Fruit fly (Drosophila melanogaster) whole organism, wandering third instar larva: Measurements from ENCODE around the gene Gr32a.

Experiments used
- Abd-B ChIP-seq: fragments of >200 bp; optimal IDR thresholded peaks from 2 replicates; lab custom pipeline; 2017; ENCODE audit warnings: missing biosample characterization, missing genetic modification characterization
- CG9705 ChIP-seq: fragments of 200-800 bp; sonication (Bioruptor generic); optimal IDR thresholded peaks from 2 replicates; lab custom pipeline; 2018; ENCODE audit warnings: missing biosample characterization, mild to moderate bottlenecking, missing genetic modification characterization
- Hr78 ChIP-seq: fragments of >200 bp; optimal IDR thresholded peaks from 2 replicates; lab custom pipeline; 2017; ENCODE audit warnings: missing biosample characterization, missing genetic modification characterization
- Mio ChIP-seq: sonication (Bioruptor generic); optimal IDR thresholded peaks from 2 replicates; lab custom pipeline; 2016; ENCODE audit warnings: missing biosample characterization, missing genetic modification characterization
- OdsH ChIP-seq: fragments of 200-800 bp; sonication (Bioruptor generic); optimal IDR thresholded peaks from 2 replicates; lab custom pipeline; 2016; ENCODE audit warnings: missing biosample characterization, mild to moderate bottlenecking, missing genetic modification characterization
- brk ChIP-seq: fragments of 200-800 bp; sonication (Bioruptor generic); optimal IDR thresholded peaks from 2 replicates; lab custom pipeline; 2016; ENCODE audit warnings: missing biosample characterization, mild to moderate bottlenecking, missing genetic modification characterization
- fru ChIP-seq: fragments of 200-800 bp; sonication (Bioruptor generic); optimal IDR thresholded peaks from 3 replicates; lab custom pipeline; 2016; ENCODE audit warnings: missing biosample characterization, mild to moderate bottlenecking, missing genetic modification characterization
- h ChIP-seq: fragments of 200-800 bp; sonication (Bioruptor generic); optimal IDR thresholded peaks from 3 replicates; lab custom pipeline; 2016; ENCODE audit warnings: missing biosample characterization, mild to moderate bottlenecking, missing genetic modification characterization

DNA sequence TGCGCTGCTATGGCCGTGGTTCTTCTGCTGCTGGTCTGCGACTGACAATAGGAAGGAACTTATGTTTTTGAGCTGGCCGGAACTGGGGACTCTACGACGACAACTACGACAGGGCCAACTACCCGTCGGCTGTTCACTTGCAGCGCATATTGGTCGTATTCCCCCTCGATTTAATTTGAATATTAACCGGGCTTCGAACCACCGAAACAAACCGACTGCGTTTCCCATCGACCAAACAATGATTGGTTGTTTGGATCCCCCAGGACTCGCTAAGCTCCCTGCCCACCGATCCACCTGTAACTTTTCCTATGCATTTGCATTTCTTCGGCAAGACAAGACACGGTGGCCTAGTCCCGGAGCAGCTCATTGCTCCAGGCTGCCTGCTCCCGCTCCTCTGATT lies 7.8 kb downstream of the Gr32a start, which contains the start of gene Dnaaf4:
- no peak for TF ChIP-seq h (GFP tag; lab: Kevin White, UChicago)
- no peak for TF ChIP-seq Mio (GFP tag; lab: Kevin White, UChicago)
- no peak for TF ChIP-seq OdsH (GFP tag; lab: Kevin White, UChicago)
- TF ChIP-seq Abd-B (GFP tag; lab: Kevin White, UChicago) = no peak
- TF ChIP-seq brk = no peak
- TF ChIP-seq CG9705 = no peak
- TF ChIP-seq fru = no peak
- no peak for TF ChIP-seq Hr78
